Fruit fly (Drosophila melanogaster): ENCODE results near the gene CG7607.

The CG7607 gene

DNA sequence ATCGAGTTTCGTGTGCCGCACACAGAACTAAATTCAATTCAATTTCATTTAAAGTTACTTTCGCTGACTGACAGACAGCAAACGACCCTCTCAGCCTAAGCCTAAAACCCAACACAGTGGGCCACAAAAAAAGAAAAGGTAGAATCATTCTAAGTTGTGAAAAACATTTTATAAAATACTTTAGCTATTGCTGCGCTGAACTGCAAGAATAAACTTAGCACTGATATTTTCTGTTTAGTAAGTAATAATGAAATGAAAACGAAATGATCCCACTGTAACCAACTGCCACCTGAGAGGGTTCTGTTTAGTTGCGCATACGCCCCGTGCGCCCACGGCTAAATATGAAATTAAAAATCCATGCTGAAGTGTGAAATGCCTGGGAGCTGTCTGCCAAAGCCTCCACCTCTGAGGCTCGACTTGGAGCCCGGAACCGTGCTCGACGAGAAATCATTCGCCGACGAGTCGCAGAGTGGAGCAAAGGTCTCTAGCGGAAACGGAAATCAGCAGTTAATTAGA, 26.3 kb upstream of the CG7607 start, which contains the start of gene CG14142:
TSS of gene CG14142 (plus strand) at position 466 of the 516 bp plus-strand sequence.
- no peak for TF ChIP-seq CG11617 (GFP tag; optimal IDR thresholded peaks at IDR 0.05)
- TF ChIP-seq Crg-1 (GFP tag; optimal IDR thresholded peaks at IDR 0.05) = no peak
- no peak for TF ChIP-seq bab1 (GFP tag; optimal IDR thresholded peaks at IDR 0.05)
- TF ChIP-seq CG12768 (GFP tag; optimal IDR thresholded peaks at IDR 0.05) = no peak
- TF ChIP-seq kay (GFP tag; ENCODE audit: borderline replicate concordance) = no peak
- TF ChIP-seq tj (GFP tag; optimal IDR thresholded peaks at IDR 0.05) = no peak
- TF ChIP-seq cnc (optimal IDR thresholded peaks at IDR 0.05) = no peak
- no peak for TF ChIP-seq CG7045 (GFP tag; optimal IDR thresholded peaks at IDR 0.05)
- TF ChIP-seq toe (GFP tag; optimal IDR thresholded peaks at IDR 0.05) = no peak
- TF ChIP-seq CG14711 (tag; optimal IDR thresholded peaks at IDR 0.05) = no peak
- no peak for TF ChIP-seq CG33017 (tag; optimal IDR thresholded peaks at IDR 0.05)
- TF ChIP-seq Hr96 (GFP tag; optimal IDR thresholded peaks at IDR 0.05) = no peak
- no peak for TF ChIP-seq Clk (GFP tag; optimal IDR thresholded peaks at IDR 0.05)
- no peak for TF ChIP-seq CG5204 (GFP tag; optimal IDR thresholded peaks at IDR 0.05)
- no peak for TF ChIP-seq Mnt (GFP tag; optimal IDR thresholded peaks at IDR 0.05)

DNA sequence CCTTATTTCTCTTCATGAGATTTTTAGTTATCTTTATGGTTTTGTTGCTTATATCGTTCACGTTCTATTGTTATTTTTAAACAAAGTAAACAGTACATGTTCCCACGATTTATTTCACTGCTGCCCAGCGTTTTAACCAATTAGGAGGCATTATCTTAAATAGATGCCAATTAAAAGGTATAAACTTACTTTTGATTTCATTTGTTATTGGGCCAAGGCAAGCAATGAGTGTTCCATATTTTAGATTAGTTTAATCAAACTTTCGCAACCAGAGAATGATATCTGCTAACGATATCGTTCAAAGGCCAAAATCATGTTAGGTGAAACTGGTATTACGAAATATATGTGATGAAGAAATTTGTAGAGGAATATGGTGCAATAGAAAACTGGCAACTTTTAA, 16.4 kb upstream of the CG7607 start:
- TF ChIP-seq cnc (optimal IDR thresholded peaks at IDR 0.05) (no peak), CG12768 (GFP tag; optimal IDR thresholded peaks at IDR 0.05) (no peak), CG1620 (GFP tag; optimal IDR thresholded peaks at IDR 0.05) (no peak), Hr96 (GFP tag; optimal IDR thresholded peaks at IDR 0.05) (no peak), kay (GFP tag; ENCODE audit: borderline replicate concordance) (no peak), tj (GFP tag; optimal IDR thresholded peaks at IDR 0.05) (no peak), CG5204 (GFP tag; optimal IDR thresholded peaks at IDR 0.05) (no peak), CG7101 (tag; optimal IDR thresholded peaks at IDR 0.05) (no peak), ovo (GFP tag; optimal IDR thresholded peaks at IDR 0.05) (no peak), pad (GFP tag; optimal IDR thresholded peaks at IDR 0.05) (no peak), Crg-1 (GFP tag; optimal IDR thresholded peaks at IDR 0.05) (no peak), toe (GFP tag; optimal IDR thresholded peaks at IDR 0.05) (no peak), CG11617 (GFP tag; optimal IDR thresholded peaks at IDR 0.05) (no peak), bab1 (GFP tag; optimal IDR thresholded peaks at IDR 0.05) (no peak), CG7045 (GFP tag; optimal IDR thresholded peaks at IDR 0.05) (no peak), CG33017 (tag; optimal IDR thresholded peaks at IDR 0.05) (no peak), Clk (GFP tag; optimal IDR thresholded peaks at IDR 0.05) (no peak), cic (GFP tag; optimal IDR thresholded peaks at IDR 0.05) (no peak), CG14711 (tag; optimal IDR thresholded peaks at IDR 0.05) (no peak), Mnt (GFP tag; optimal IDR thresholded peaks at IDR 0.05) (no peak)

DNA sequence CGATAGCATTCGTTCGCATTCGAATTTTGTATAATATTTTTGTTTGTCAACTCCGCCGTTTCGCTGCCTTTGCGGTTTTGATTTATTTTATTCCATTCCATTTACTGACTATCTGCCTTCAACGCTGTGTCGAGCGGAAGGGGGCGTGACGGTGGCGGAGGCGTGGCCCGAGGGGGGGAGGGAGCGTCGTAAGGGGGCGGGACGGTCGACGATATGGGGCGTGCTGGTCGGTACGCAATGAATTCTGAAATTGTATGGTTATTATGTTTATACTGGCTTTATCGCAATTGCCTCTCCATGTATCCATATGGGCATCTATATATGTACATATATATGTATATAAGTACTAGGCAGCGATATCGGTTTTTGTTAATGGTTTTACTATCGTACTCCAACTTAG, 15.5 kb upstream of the CG7607 start:
- peak; percentile 74 for TF ChIP-seq tj (GFP tag; optimal IDR thresholded peaks at IDR 0.05)
- no peak for TF ChIP-seq ovo (GFP tag; optimal IDR thresholded peaks at IDR 0.05)

DNA sequence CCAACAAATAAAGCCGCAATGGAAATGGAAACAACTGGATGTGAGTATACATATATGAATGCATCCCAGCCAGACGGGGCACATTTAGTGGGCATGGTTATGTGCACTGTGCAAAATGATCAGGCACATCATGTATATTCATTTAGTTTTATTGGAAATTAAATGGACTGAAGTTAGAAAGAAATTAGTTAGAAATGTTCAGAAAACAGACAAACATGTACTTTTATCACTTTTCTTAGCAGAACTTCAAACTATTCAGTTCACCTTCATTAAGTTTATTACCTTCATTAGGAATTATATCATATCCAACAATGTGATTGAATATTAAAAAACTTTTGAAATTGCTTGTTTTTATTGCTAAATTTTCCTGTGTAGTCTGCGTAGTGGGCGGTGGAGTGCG, 12.7 kb upstream of the CG7607 start:
- no peak for TF ChIP-seq Crg-1 (GFP tag; optimal IDR thresholded peaks at IDR 0.05)
- TF ChIP-seq CG12768 (GFP tag; optimal IDR thresholded peaks at IDR 0.05) = no peak
- TF ChIP-seq ovo (GFP tag; optimal IDR thresholded peaks at IDR 0.05) = no peak
- TF ChIP-seq toe (GFP tag; optimal IDR thresholded peaks at IDR 0.05) = no peak
- no peak for TF ChIP-seq CG11617 (GFP tag; optimal IDR thresholded peaks at IDR 0.05)
- TF ChIP-seq pad (GFP tag; optimal IDR thresholded peaks at IDR 0.05) = no peak
- TF ChIP-seq cnc (optimal IDR thresholded peaks at IDR 0.05) = no peak

DNA sequence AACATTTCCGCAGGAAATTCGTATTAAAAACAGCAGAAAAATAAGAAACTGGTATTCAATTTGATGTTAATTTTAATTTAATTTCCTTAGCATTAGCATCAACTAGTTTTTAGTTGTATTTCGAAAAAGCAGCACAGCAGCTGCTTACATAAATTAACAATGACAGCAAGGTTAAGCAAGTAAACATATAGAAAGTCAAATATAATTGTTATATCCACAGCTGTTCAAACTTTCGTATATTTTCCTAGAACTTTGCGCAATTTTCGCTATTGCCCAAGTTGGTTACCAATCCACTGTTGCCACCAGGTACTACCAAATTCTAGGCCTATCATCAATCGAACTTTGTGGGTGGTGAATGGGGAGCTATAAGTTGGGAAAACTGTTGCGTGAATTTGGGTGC, 9.4 kb upstream of the CG7607 start:
- TF ChIP-seq cnc (optimal IDR thresholded peaks at IDR 0.05) (no peak), Crg-1 (GFP tag; optimal IDR thresholded peaks at IDR 0.05) (no peak), CG12768 (GFP tag; optimal IDR thresholded peaks at IDR 0.05) (no peak), bab1 (GFP tag; optimal IDR thresholded peaks at IDR 0.05) (no peak), toe (GFP tag; optimal IDR thresholded peaks at IDR 0.05) (no peak)

DNA sequence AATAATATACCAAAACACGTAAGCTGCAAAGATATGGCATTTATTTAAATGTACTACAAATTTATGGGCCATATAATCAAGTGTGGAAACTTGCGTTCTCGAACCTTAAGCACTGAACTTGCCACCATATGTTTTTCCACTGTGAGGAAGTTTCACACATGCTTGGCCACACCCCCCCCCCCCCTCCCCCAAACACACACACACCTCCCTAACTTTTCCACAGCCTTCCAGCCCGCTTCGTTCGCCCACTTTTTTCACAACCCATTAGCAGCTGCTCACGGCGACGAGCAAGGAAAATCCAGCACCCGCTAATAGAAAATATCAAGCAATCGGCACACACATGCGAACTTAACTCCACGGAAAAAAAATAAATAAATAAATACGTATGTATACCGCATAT, 4.1 kb upstream of the CG7607 start:
- no peak for TF ChIP-seq CG33017 (tag; optimal IDR thresholded peaks at IDR 0.05)
- TF ChIP-seq kay (GFP tag; ENCODE audit: borderline replicate concordance) = no peak
- no peak for TF ChIP-seq Crg-1 (GFP tag; optimal IDR thresholded peaks at IDR 0.05)

DNA sequence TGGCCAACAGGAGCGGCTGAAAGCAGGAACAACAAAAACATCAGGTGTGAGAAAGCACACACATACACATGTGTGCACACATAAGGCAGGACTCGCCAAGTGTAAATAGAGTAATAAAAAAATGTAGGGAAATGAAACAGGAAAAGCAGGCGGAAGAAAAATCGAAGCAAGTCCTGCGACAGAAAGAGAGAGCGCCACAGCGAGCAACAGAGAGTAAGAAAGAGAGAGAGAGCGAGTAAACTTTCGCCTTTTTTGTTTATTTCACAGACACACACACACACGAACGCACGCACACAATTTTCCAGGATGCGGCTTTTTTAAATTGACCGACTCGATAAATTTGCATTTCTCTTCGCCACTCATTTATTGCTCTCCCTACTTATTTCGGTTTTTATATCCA, 2.6 kb upstream of the CG7607 start:
- TF ChIP-seq ovo (GFP tag; optimal IDR thresholded peaks at IDR 0.05) (no peak), CG33017 (tag; optimal IDR thresholded peaks at IDR 0.05) (no peak), kay (GFP tag; ENCODE audit: borderline replicate concordance) (no peak), cnc (optimal IDR thresholded peaks at IDR 0.05) (no peak), Hr96 (GFP tag; optimal IDR thresholded peaks at IDR 0.05) (no peak), CG14711 (tag; optimal IDR thresholded peaks at IDR 0.05) (no peak), Mnt (GFP tag; optimal IDR thresholded peaks at IDR 0.05) (no peak), Clk (GFP tag; optimal IDR thresholded peaks at IDR 0.05) (no peak), CG7045 (GFP tag; optimal IDR thresholded peaks at IDR 0.05) (no peak), CG5204 (GFP tag; optimal IDR thresholded peaks at IDR 0.05) (no peak), bab1 (GFP tag; optimal IDR thresholded peaks at IDR 0.05) (no peak), CG12768 (GFP tag; optimal IDR thresholded peaks at IDR 0.05) (no peak), Crg-1 (GFP tag; optimal IDR thresholded peaks at IDR 0.05) (no peak), pad (GFP tag; optimal IDR thresholded peaks at IDR 0.05) (no peak), toe (GFP tag; optimal IDR thresholded peaks at IDR 0.05) (no peak), CG1620 (GFP tag; optimal IDR thresholded peaks at IDR 0.05) (no peak), CG7101 (tag; optimal IDR thresholded peaks at IDR 0.05) (no peak)

Measured in whole organism, adult.